Worm (Caenorhabditis elegans) whole organism, L1 larva: ENCODE results near the gene ZK354.3.

ENCODE experiments used
- nhr-12 ChIP-seq: sonication (generic microtip); optimal IDR thresholded peaks from 2 replicates; lab custom pipeline; 2017; ENCODE audit warnings: missing biosample characterization, missing genetic modification characterization
- unc-130 ChIP-seq: fragments of 150-350 bp; optimal IDR thresholded peaks from 2 replicates; lab custom pipeline; 2017; ENCODE audit warnings: missing biosample characterization, missing genetic modification characterization, inconsistent platforms

DNA sequence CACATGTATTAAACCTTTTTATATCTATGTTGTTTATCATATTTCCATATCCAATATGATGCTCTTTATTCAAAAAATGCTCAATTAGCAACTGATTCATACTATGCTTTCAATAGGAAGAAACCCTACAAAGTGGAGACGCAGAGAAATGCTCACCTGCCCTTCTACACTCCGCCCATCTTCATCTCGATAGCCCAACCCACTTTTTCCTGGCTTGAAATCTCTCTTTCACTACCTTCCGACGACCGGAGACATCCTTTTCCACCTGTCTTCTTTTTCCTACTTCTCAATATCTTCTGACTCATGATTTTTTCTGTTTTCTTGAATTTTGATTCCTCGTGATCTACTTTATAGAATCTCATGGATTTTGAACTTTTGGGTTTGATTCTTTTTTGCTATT is 20.9 kb upstream of the ZK354.3 start:
- TF ChIP-seq unc-130 (tag; lab: Kevin White, UChicago), result no peak
- no peak for TF ChIP-seq nhr-12 (tag; lab: Kevin White, UChicago)
